Fruit fly (Drosophila melanogaster): ENCODE results near the gene CG34299.
A peak's percentile ranks its signal among the peaks of the same experiment; 100 is the strongest.

Gene CG34299

dm6 chr3R:30256233-30256632, 6.8 kb downstream of the CG34299 start (continued):
- TF ChIP-seq CG11902 (GFP tag; optimal IDR thresholded peaks at IDR 0.05) (peak; percentile 19), eg (GFP tag; IDR thresholded peaks at IDR 0.05) (peak; percentile 59), cyc (GFP tag; optimal IDR thresholded peaks at IDR 0.05) (peak; percentile 32), CG6854 (GFP tag; optimal IDR thresholded peaks at IDR 0.05) (no peak), lz (GFP tag; optimal IDR thresholded peaks at IDR 0.05) (peak; percentile 37), Eip78C (GFP tag) (peak; percentile 93), net (GFP tag; optimal IDR thresholded peaks at IDR 0.05) (peak; percentile 21), CG3919 (GFP tag; optimal IDR thresholded peaks at IDR 0.05) (peak; percentile 67), CG16779 (tag; optimal IDR thresholded peaks at IDR 0.05) (no peak), CG32006 (GFP tag; optimal IDR thresholded peaks at IDR 0.05) (peak; percentile 49), Hr39 (GFP tag; optimal IDR thresholded peaks at IDR 0.05) (peak; percentile 29), dac (GFP tag; optimal IDR thresholded peaks at IDR 0.05) (no peak), CG3032 (tag; optimal IDR thresholded peaks at IDR 0.05) (peak; percentile 59), CG6276 (GFP tag; optimal IDR thresholded peaks at IDR 0.05) (no peak), OdsH (GFP tag; optimal IDR thresholded peaks at IDR 0.05) (peak; percentile 64), CG6163 (GFP tag; IDR thresholded peaks at IDR 0.05) (peak; percentile 68), CG1621 (tag; optimal IDR thresholded peaks at IDR 0.05) (no peak), Gug (GFP tag; IDR thresholded peaks at IDR 0.05) (peak; percentile 41; the same call in 1 of the 2 replicates), fkh (GFP tag; optimal IDR thresholded peaks at IDR 0.05) (no peak), CG31627 (GFP tag; optimal IDR thresholded peaks at IDR 0.05) (peak; percentile 20), CG8119 (GFP tag; IDR thresholded peaks at IDR 0.05) (peak; percentile 73), Blimp-1 (GFP tag; optimal IDR thresholded peaks at IDR 0.05) (no peak), ss (GFP tag; optimal IDR thresholded peaks at IDR 0.05) (peak in 1 of 2 experiments; percentile 2), CG6808 (GFP tag; optimal IDR thresholded peaks at IDR 0.05) (peak; percentile 50), spab (GFP tag; optimal IDR thresholded peaks at IDR 0.05) (peak; percentile 57), CG7368 (GFP tag; optimal IDR thresholded peaks at IDR 0.05) (peak; percentile 2), CG6792 (GFP tag; optimal IDR thresholded peaks at IDR 0.05) (no peak), Ets96B (tag; optimal IDR thresholded peaks at IDR 0.05) (peak; percentile 45)

DNA sequence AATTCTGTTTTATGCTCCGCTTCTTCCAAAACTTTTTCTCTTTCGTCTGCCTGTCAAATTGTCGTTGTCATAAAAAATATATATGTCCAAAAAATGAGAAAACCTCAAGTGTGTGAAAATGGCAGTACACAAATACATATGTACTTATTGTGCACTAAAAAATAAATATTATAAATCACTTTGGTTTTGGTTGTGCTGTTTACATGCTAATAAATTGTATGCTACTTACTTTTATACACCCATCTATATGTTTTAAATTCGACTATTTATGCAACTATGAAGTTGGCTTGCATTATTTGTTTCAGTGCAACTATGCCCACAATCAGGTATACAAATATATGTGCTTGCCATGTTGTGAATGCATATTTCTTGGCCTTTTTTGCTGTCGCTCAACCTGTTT, 8.2 kb downstream of the CG34299 start:
- TF ChIP-seq spab (GFP tag; optimal IDR thresholded peaks at IDR 0.05) (peak; percentile 69), CG6854 (GFP tag; optimal IDR thresholded peaks at IDR 0.05) (no peak), CG31627 (GFP tag; optimal IDR thresholded peaks at IDR 0.05) (peak; percentile 76), Sox15 (GFP tag; optimal IDR thresholded peaks at IDR 0.05) (peak; percentile 68), Blimp-1 (GFP tag; optimal IDR thresholded peaks at IDR 0.05) (peak; percentile 35), Eip93F (GFP tag; optimal IDR thresholded peaks at IDR 0.05) (peak; percentile 93), Hr38 (GFP tag; optimal IDR thresholded peaks at IDR 0.05) (no peak), CG10631 (GFP tag; optimal IDR thresholded peaks at IDR 0.05) (peak; percentile 85), Ets96B (tag; optimal IDR thresholded peaks at IDR 0.05) (peak; percentile 90), CG8632 (GFP tag; optimal IDR thresholded peaks at IDR 0.05) (peak; percentile 89), CG1621 (tag; optimal IDR thresholded peaks at IDR 0.05) (peak; percentile 80), Gug (GFP tag; IDR thresholded peaks at IDR 0.05) (peak; percentile 63), lz (GFP tag; optimal IDR thresholded peaks at IDR 0.05) (peak; percentile 92), CG9139 (GFP tag; optimal IDR thresholded peaks at IDR 0.05) (peak; percentile 54), dac (GFP tag; optimal IDR thresholded peaks at IDR 0.05) (no peak), Eip75B (GFP tag; optimal IDR thresholded peaks at IDR 0.05) (peak; percentile 89), esn (GFP tag; optimal IDR thresholded peaks at IDR 0.05) (peak; percentile 95), svp (GFP tag) (peak; percentile 98), CG6276 (GFP tag; optimal IDR thresholded peaks at IDR 0.05) (no peak), CG7368 (GFP tag; optimal IDR thresholded peaks at IDR 0.05) (peak; percentile 83), CG6792 (GFP tag; optimal IDR thresholded peaks at IDR 0.05) (peak; percentile 91), fkh (GFP tag; optimal IDR thresholded peaks at IDR 0.05) (no peak), OdsH (GFP tag; optimal IDR thresholded peaks at IDR 0.05) (peak; percentile 83), CG11294 (GFP tag; IDR thresholded peaks at IDR 0.05) (no peak), cyc (GFP tag; optimal IDR thresholded peaks at IDR 0.05) (peak; percentile 62), CG3032 (tag; optimal IDR thresholded peaks at IDR 0.05) (peak; percentile 80), CG8119 (GFP tag; IDR thresholded peaks at IDR 0.05) (peak; percentile 63; the same call in 2 of the 3 replicates), pdm3 (GFP tag; optimal IDR thresholded peaks at IDR 0.05) (peak; percentile 78), CG34406 (GFP tag; optimal IDR thresholded peaks at IDR 0.05) (peak; percentile 91), acj6 (GFP tag; optimal IDR thresholded peaks at IDR 0.05) (peak; percentile 86), dsx (GFP tag; optimal IDR thresholded peaks at IDR 0.05; ENCODE audit: poor library complexity, severe bottlenecking) (peak; percentile 85), salr (GFP tag; optimal IDR thresholded peaks at IDR 0.05) (peak; percentile 48 to 59), CG8319 (GFP tag; optimal IDR thresholded peaks at IDR 0.05) (peak; percentile 81), eg (GFP tag; IDR thresholded peaks at IDR 0.05) (no peak), CG10669 (GFP tag; optimal IDR thresholded peaks at IDR 0.05) (peak; percentile 74), Smox (GFP tag; optimal IDR thresholded peaks at IDR 0.05) (peak; percentile 88), vri (GFP tag; optimal IDR thresholded peaks at IDR 0.05) (peak; percentile 88)

All from whole organism, prepupa.